Fruit fly (Drosophila melanogaster) whole organism, embryonic: ENCODE data around the gene c12.1.

ENCODE experiments used
- BEAF-32 ChIP-seq: fragments of 200-800 bp; sonication (Bioruptor generic); optimal IDR thresholded peaks from 3 replicates; lab custom pipeline; 2017; ENCODE audit warnings: missing biosample characterization, missing genetic modification characterization, mild to moderate bottlenecking, moderate library complexity, missing genetic modification reagents
- CG10431 ChIP-seq: fragments of 200-800 bp; sonication (Bioruptor generic); optimal IDR thresholded peaks from 3 replicates; lab custom pipeline; 2018; ENCODE audit warnings: missing biosample characterization, mild to moderate bottlenecking, missing genetic modification characterization
- CG10543 ChIP-seq: fragments of 200-800 bp; sonication (Bioruptor generic); optimal IDR thresholded peaks from 3 replicates; lab custom pipeline; 2017; ENCODE audit warnings: missing biosample characterization, mild to moderate bottlenecking, missing genetic modification characterization, moderate library complexity
- CG11504 ChIP-seq: fragments of 200-800 bp; sonication (Bioruptor generic); optimal IDR thresholded peaks from 3 replicates; lab custom pipeline; 2019; ENCODE audit warnings: missing biosample characterization, mild to moderate bottlenecking, missing genetic modification characterization, moderate library complexity
- CG14860 ChIP-seq: fragments of 200-800 bp; sonication (Bioruptor generic); IDR thresholded peaks from 3 replicates; pipeline ENCODE4 v1.3.6; 2022; ENCODE audit warnings: missing biosample characterization, missing genetic modification characterization; ENCODE audit not compliant: partially characterized antibody
- CG15073 ChIP-seq: fragments of 200-800 bp; sonication (Bioruptor generic); optimal IDR thresholded peaks from 2 replicates; lab custom pipeline; 2016; ENCODE audit warnings: missing biosample characterization, missing genetic modification characterization
- CG2202 ChIP-seq: fragments of 200-800 bp; sonication (Bioruptor generic); optimal IDR thresholded peaks from 2 replicates; lab custom pipeline; 2018; ENCODE audit warnings: missing biosample characterization, mild to moderate bottlenecking, missing genetic modification characterization
- CG32772 ChIP-seq: fragments of 200-800 bp; sonication (Bioruptor generic); IDR thresholded peaks from 2 replicates; pipeline ENCODE4 v1.3.6; 2022; ENCODE audit warnings: missing biosample characterization, missing genetic modification characterization
- CG33213 ChIP-seq: fragments of 200-800 bp; sonication (Bioruptor generic); optimal IDR thresholded peaks from 3 replicates; lab custom pipeline; 2016; ENCODE audit warnings: missing biosample characterization, missing genetic modification characterization
- CG34376 ChIP-seq: fragments of 200-800 bp; sonication (Bioruptor generic); optimal IDR thresholded peaks from 2 replicates; lab custom pipeline; 2018; ENCODE audit warnings: missing biosample characterization, mild to moderate bottlenecking, missing genetic modification characterization
- CG42726 ChIP-seq: fragments of 200-800 bp; sonication (Bioruptor generic); IDR thresholded peaks from 2 replicates; pipeline ENCODE4 v1.3.6; 2022; ENCODE audit warnings: missing biosample characterization, missing genetic modification characterization; ENCODE audit not compliant: partially characterized antibody
- CG4730 ChIP-seq: fragments of 200-800 bp; sonication (Bioruptor generic); IDR thresholded peaks from 2 replicates; pipeline ENCODE4 v1.3.6; 2022; ENCODE audit warnings: missing biosample characterization, missing genetic modification characterization
- CG4820 ChIP-seq: fragments of 200-800 bp; sonication (Bioruptor generic); optimal IDR thresholded peaks from 3 replicates; lab custom pipeline; 2016; ENCODE audit warnings: missing biosample characterization, missing genetic modification characterization
- CG5953 ChIP-seq: fragments of 200-800 bp; sonication (Bioruptor generic); IDR thresholded peaks from 2 replicates; pipeline ENCODE4 v1.3.6; 2022; ENCODE audit warnings: missing biosample characterization, missing genetic modification characterization
- CG6813 ChIP-seq: fragments of 200-800 bp; sonication (Bioruptor generic); optimal IDR thresholded peaks from 2 replicates; lab custom pipeline; 2017; ENCODE audit warnings: missing biosample characterization, missing genetic modification characterization, mild to moderate bottlenecking, moderate library complexity, missing genetic modification reagents
- CG7271 ChIP-seq: fragments of 200-800 bp; sonication (Bioruptor generic); optimal IDR thresholded peaks from 2 replicates; lab custom pipeline; 2018; ENCODE audit warnings: missing biosample characterization, mild to moderate bottlenecking, missing genetic modification characterization, moderate library complexity
- CG7745 ChIP-seq: fragments of 200-800 bp; sonication (Bioruptor generic); optimal IDR thresholded peaks from 2 replicates; lab custom pipeline; 2018; ENCODE audit warnings: missing biosample characterization, mild to moderate bottlenecking, missing genetic modification characterization, moderate library complexity
- CG7786 ChIP-seq: fragments of 200-800 bp; sonication (Bioruptor generic); optimal IDR thresholded peaks from 2 replicates; lab custom pipeline; 2016; ENCODE audit warnings: missing biosample characterization, missing genetic modification characterization
- CG7928 ChIP-seq: fragments of 200-800 bp; sonication (Bioruptor generic); optimal IDR thresholded peaks from 2 replicates; lab custom pipeline; 2017; ENCODE audit warnings: missing biosample characterization, mild to moderate bottlenecking, missing genetic modification characterization
- CrebB ChIP-seq: fragments of 200-800 bp; sonication (Bioruptor generic); optimal IDR thresholded peaks from 3 replicates; lab custom pipeline; 2018; ENCODE audit warnings: missing biosample characterization, mild to moderate bottlenecking, missing genetic modification characterization
- Dref ChIP-seq: fragments of 200-800 bp; sonication (Bioruptor generic); IDR thresholded peaks from 2 replicates; pipeline ENCODE4 v1.3.6; 2022; ENCODE audit warnings: missing biosample characterization, missing genetic modification characterization
- GATAe ChIP-seq: fragments of 200-800 bp; sonication (Bioruptor generic); conservative IDR thresholded peaks from 2 replicates; pipeline ENCODE4 v1.3.6; 2022; ENCODE audit warnings: missing biosample characterization, missing genetic modification characterization
- HmgD ChIP-seq: fragments of 200-800 bp; sonication (Bioruptor generic); optimal IDR thresholded peaks from 3 replicates; lab custom pipeline; 2016; ENCODE audit warnings: missing biosample characterization, missing genetic modification characterization
- Kr ChIP-seq: fragments of 200-800 bp; sonication (Bioruptor generic); optimal IDR thresholded peaks from 2 replicates; lab custom pipeline; 2017; ENCODE audit warnings: missing biosample characterization, mild to moderate bottlenecking, missing genetic modification characterization
- NC2β ChIP-seq: fragments of 200-800 bp; sonication (Bioruptor generic); optimal IDR thresholded peaks from 2 replicates; lab custom pipeline; 2016; ENCODE audit warnings: missing biosample characterization, missing genetic modification characterization
- Rx ChIP-seq: fragments of 200-800 bp; sonication (Bioruptor generic); IDR thresholded peaks from 2 replicates; pipeline ENCODE4 v1.3.6; 2022; ENCODE audit warnings: missing biosample characterization, missing genetic modification characterization
- Sox100B ChIP-seq: fragments of 200-800 bp; sonication (Bioruptor generic); optimal IDR thresholded peaks from 3 replicates; lab custom pipeline; 2018; ENCODE audit warnings: missing biosample characterization, mild to moderate bottlenecking, missing genetic modification characterization
- Taf1 ChIP-seq: fragments of 200-800 bp; sonication (Bioruptor generic); IDR thresholded peaks from 2 replicates; pipeline ENCODE4 v1.3.6; 2022; ENCODE audit warnings: missing biosample characterization, missing genetic modification characterization
- al ChIP-seq: fragments of 200-800 bp; sonication (Bioruptor generic); IDR thresholded peaks from 2 replicates; pipeline ENCODE4 v1.3.6; 2022; ENCODE audit warnings: missing biosample characterization, missing genetic modification characterization
- cas ChIP-seq: fragments of 200-800 bp; sonication (Bioruptor generic); IDR thresholded peaks from 2 replicates; pipeline ENCODE4 v1.3.6; 2022; ENCODE audit warnings: missing biosample characterization, missing genetic modification characterization
- eve ChIP-seq, 2 experiments: fragments of >200 bp; optimal IDR thresholded peaks; 2 replicates each; lab custom pipeline; 2017; ENCODE audit warnings: missing biosample characterization in 2 of 2, missing genetic modification characterization in 2 of 2
- fd96Cb ChIP-seq: fragments of 200-800 bp; sonication (Bioruptor generic); optimal IDR thresholded peaks from 2 replicates; lab custom pipeline; 2018; ENCODE audit warnings: missing biosample characterization, mild to moderate bottlenecking, missing genetic modification characterization, moderate library complexity
- grn ChIP-seq: fragments of 200-800 bp; sonication (Bioruptor generic); optimal IDR thresholded peaks from 3 replicates; lab custom pipeline; 2017; ENCODE audit warnings: missing biosample characterization, missing genetic modification characterization
- her ChIP-seq: fragments of 200-800 bp; sonication (Bioruptor generic); optimal IDR thresholded peaks from 2 replicates; lab custom pipeline; 2016; ENCODE audit warnings: missing biosample characterization, missing genetic modification characterization
- jigr1 ChIP-seq: fragments of 200-800 bp; sonication (Bioruptor generic); IDR thresholded peaks from 3 replicates; pipeline ENCODE4 v1.3.6; 2022; ENCODE audit warnings: missing biosample characterization, missing genetic modification characterization
- nerfin-1 ChIP-seq: fragments of 200-800 bp; sonication (Bioruptor generic); optimal IDR thresholded peaks from 3 replicates; lab custom pipeline; 2019; ENCODE audit warnings: missing biosample characterization, mild to moderate bottlenecking, missing genetic modification characterization, moderate library complexity
- onecut ChIP-seq: fragments of 200-800 bp; sonication (Bioruptor generic); IDR thresholded peaks from 2 replicates; pipeline ENCODE4 v1.3.6; 2022; ENCODE audit warnings: missing biosample characterization, missing genetic modification characterization
- pan ChIP-seq, 4 experiments: fragments of >200 bp in 3 of 4; fragments of 200-800 bp in 1 of 4; sonication (Bioruptor generic) in 1 of 4; optimal IDR thresholded peaks in 3 of 4; IDR thresholded peaks in 1 of 4; 2 replicates each; pipeline versions ENCODE4 v1.3.6 to Lab custom; 2017 to 2022; ENCODE audit warnings: missing biosample characterization in 2 of 4, missing genetic modification characterization in 2 of 4, mixed read lengths in 1 of 4
- peb ChIP-seq: fragments of 200-800 bp; sonication (Bioruptor generic); IDR thresholded peaks from 2 replicates; pipeline ENCODE4 v1.3.6; 2022; ENCODE audit warnings: missing biosample characterization, missing genetic modification characterization
- phol ChIP-seq: fragments of 200-800 bp; sonication (Bioruptor generic); optimal IDR thresholded peaks from 3 replicates; lab custom pipeline; 2018; ENCODE audit warnings: missing biosample characterization, mild to moderate bottlenecking, missing genetic modification characterization, moderate library complexity
- rib ChIP-seq: fragments of 200-800 bp; sonication (Bioruptor generic); IDR thresholded peaks from 2 replicates; pipeline ENCODE4 v1.3.6; 2022; ENCODE audit warnings: missing biosample characterization, missing genetic modification characterization
- row ChIP-seq: fragments of 200-800 bp; sonication (Bioruptor generic); IDR thresholded peaks from 3 replicates; pipeline ENCODE4 v1.3.6; 2022; ENCODE audit warnings: missing biosample characterization, missing genetic modification characterization
- sim ChIP-seq: fragments of 200-800 bp; sonication (Bioruptor generic); IDR thresholded peaks from 2 replicates; pipeline ENCODE4 v1.3.6; 2022; ENCODE audit warnings: missing biosample characterization, missing genetic modification characterization
- tup ChIP-seq: fragments of 200-800 bp; sonication (Bioruptor generic); optimal IDR thresholded peaks from 2 replicates; lab custom pipeline; 2016; ENCODE audit warnings: missing biosample characterization, mild to moderate bottlenecking, missing genetic modification characterization, moderate library complexity
- zen ChIP-seq: fragments of 200-800 bp; sonication (Bioruptor generic); optimal IDR thresholded peaks from 3 replicates; lab custom pipeline; 2018; ENCODE audit warnings: missing biosample characterization, mild to moderate bottlenecking, missing genetic modification characterization, moderate library complexity
- zf30C ChIP-seq: fragments of 200-800 bp; sonication (Bioruptor generic); optimal IDR thresholded peaks from 3 replicates; lab custom pipeline; 2018; ENCODE audit warnings: missing biosample characterization, mild to moderate bottlenecking, missing genetic modification characterization
- zfh1 ChIP-seq: fragments of 200-800 bp; sonication (Bioruptor generic); IDR thresholded peaks from 3 replicates; pipeline ENCODE4 v1.3.6; 2022; ENCODE audit warnings: missing biosample characterization, missing genetic modification characterization

c12.1 gene

DNA sequence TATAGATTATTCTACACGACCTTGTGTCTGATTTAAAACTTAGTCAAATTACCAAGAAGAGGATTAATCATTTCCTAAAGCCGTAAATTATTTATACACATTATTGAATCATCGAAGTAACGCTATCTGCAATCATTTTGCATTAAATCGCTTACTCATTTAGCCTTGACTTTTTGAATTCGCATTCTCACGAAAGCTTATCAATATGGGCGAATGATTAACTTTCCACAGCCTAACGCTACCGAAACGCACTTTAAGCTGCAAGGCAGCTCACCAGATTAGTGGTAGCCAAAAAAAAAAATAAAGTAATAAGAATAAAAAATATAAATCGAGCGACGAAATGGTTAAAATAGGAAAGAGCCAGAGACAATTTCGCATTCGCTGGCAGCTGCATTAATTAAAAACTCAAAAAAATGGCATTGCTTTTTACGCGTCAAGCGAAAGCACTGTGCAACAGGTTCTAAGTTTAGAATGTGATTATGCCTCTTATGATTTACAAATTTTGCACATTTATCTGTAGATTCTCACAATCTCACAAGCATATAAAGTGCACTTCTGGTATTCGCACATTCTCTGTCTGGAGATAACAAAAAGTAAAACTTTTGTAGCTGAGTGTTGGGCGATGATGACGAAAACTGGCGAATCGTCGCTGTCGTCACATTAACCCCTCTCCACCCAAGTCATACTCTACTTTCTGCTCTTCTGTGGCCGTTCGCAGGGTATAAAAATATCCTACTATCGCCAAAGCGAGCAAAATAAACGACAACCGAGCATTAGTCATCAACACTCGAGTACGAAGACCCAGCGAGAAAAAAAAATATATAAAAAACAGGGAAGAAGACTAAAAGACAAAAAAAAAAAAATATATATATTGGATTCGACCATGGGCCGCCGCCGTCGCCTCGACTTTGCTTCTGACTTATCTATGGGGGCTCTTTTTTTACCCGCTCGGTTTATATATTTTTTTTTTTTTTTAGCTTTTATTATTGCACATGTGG lies 24.8 kb upstream of the c12.1 start (continued):
- TF ChIP-seq tup (GFP tag; lab: Kevin White, UChicago) (peak; percentile 2), grn (GFP tag; lab: Kevin White, UChicago) (no peak), CG42726 (GFP tag; lab: Robert Waterston, UW) (no peak), eve (GFP tag; optimal IDR thresholded peaks at IDR 0.05; lab: Kevin White, UChicago) (no peak), CG5953 (GFP tag; lab: Robert Waterston, UW) (no peak), CG33213 (peak; percentile 15), jigr1 (GFP tag; lab: Robert Waterston, UW) (0 out of 3 replicates have a peak, but pooled peaks have one; percentile 13), CG4730 (GFP tag; lab: Robert Waterston, UW) (peak; percentile 55), CrebB (tag; lab: Kevin White, UChicago) (peak; percentile 54), pan (optimal IDR thresholded peaks at IDR 0.05; lab: Kevin White, UChicago) (no peak), pan (GFP tag; optimal IDR thresholded peaks at IDR 0.05 in 1 of 2, IDR thresholded peaks at IDR 0.05 in 1 of 2) (peak in 1 of 2 experiments; percentile 86), peb (no peak), CG14860 (GFP tag; lab: Robert Waterston, UW) (no peak), CG7928 (GFP tag; lab: Kevin White, UChicago) (peak; percentile 42), BEAF-32 (GFP tag; lab: Kevin White, UChicago) (no peak), zfh1 (GFP tag; lab: Robert Waterston, UW) (peak; percentile 60; the same call in 1 of the 3 replicates), CG2202 (no peak), Sox100B (GFP tag; lab: Kevin White, UChicago) (no peak), HmgD (GFP tag; lab: Kevin White, UChicago) (no peak), CG32772 (peak; percentile 51), CG34376 (no peak), al (GFP tag; lab: Robert Waterston, UW) (peak; percentile 81), zen (tag; lab: Kevin White, UChicago) (no peak), sim (no peak), Rx (GFP tag; lab: Robert Waterston, UW) (0 out of 2 replicates have a peak, but pooled peaks have one; percentile 14), CG11504 (tag; lab: Kevin White, UChicago) (peak; percentile 66), phol (tag; lab: Kevin White, UChicago) (peak; percentile 27), row (GFP tag; lab: Robert Waterston, UW) (peak; percentile 73), CG15073 (GFP tag; lab: Kevin White, UChicago) (no peak), Kr (GFP tag; lab: Kevin White, UChicago) (no peak), her (peak; percentile 74), zf30C (GFP tag; lab: Kevin White, UChicago) (no peak), fd96Cb (tag; lab: Kevin White, UChicago) (peak; percentile 52), NC2β (GFP tag; lab: Kevin White, UChicago) (peak; percentile 14), CG7786 (GFP tag; lab: Kevin White, UChicago) (peak; percentile 72), CG10431 (GFP tag; lab: Kevin White, UChicago) (no peak), CG4820 (peak; percentile 29), onecut (peak; percentile 19; the same call in 1 of the 2 replicates), CG6813 (GFP tag; lab: Kevin White, UChicago) (peak; percentile 53), cas (GFP tag; lab: Robert Waterston, UW) (peak; percentile 47; the same call in 1 of the 2 replicates), CG7271 (tag; lab: Kevin White, UChicago) (no peak), Taf1 (GFP tag; lab: Robert Waterston, UW) (peak; percentile 75), nerfin-1 (no peak), GATAe (GFP tag; lab: Robert Waterston, UW) (no peak), rib (GFP tag; lab: Robert Waterston, UW) (0 out of 2 replicates have a peak, but pooled peaks have one; percentile 65), CG7745 (tag; lab: Kevin White, UChicago) (no peak), Dref (GFP tag; lab: Robert Waterston, UW) (no peak), CG10543 (GFP tag; lab: Kevin White, UChicago) (no peak)
